Worm (Caenorhabditis elegans) whole organism, mixed stage, embryonic: ENCODE results near the gene decr-1.3.

ENCODE experiments used
- ces-1 ChIP-seq: fragments of 150-350 bp; optimal IDR thresholded peaks from 2 replicates; lab custom pipeline; 2014; ENCODE audit warnings: missing biosample characterization, missing genetic modification reagents, missing genetic modification characterization
- cnd-1 ChIP-seq: fragments of 200-800 bp; sonication (Bioruptor generic); optimal IDR thresholded peaks from 2 replicates; lab custom pipeline; 2018; ENCODE audit warnings: mild to moderate bottlenecking, missing genetic modification characterization, missing compliant biosample characterization
- elt-3 ChIP-seq: fragments of 150-350 bp; optimal IDR thresholded peaks from 2 replicates; lab custom pipeline; 2014; ENCODE audit warnings: missing biosample characterization, missing genetic modification characterization
- lin-32 ChIP-seq: fragments of 200-800 bp; sonication (Bioruptor generic); optimal IDR thresholded peaks from 2 replicates; lab custom pipeline; 2018; ENCODE audit warnings: mild to moderate bottlenecking, missing genetic modification characterization, missing compliant biosample characterization
- lsy-2 ChIP-seq: fragments of 150-350 bp; optimal IDR thresholded peaks from 2 replicates; lab custom pipeline; 2014; ENCODE audit warnings: missing biosample characterization, missing genetic modification characterization
- mab-5 ChIP-seq: fragments of 150-350 bp; optimal IDR thresholded peaks from 2 replicates; lab custom pipeline; 2014; ENCODE audit warnings: missing biosample characterization, missing genetic modification characterization
- nhr-237 ChIP-seq: fragments of 150-350 bp; optimal IDR thresholded peaks from 2 replicates; lab custom pipeline; 2014; ENCODE audit warnings: missing biosample characterization, missing genetic modification characterization
- nhr-76 ChIP-seq: sonication (generic microtip); optimal IDR thresholded peaks from 2 replicates; lab custom pipeline; 2017; ENCODE audit warnings: missing biosample characterization, missing genetic modification characterization
- sem-2 ChIP-seq: fragments of 200-800 bp; sonication (Bioruptor generic); optimal IDR thresholded peaks from 2 replicates; lab custom pipeline; 2018; ENCODE audit warnings: mild to moderate bottlenecking, missing genetic modification characterization, missing compliant biosample characterization
- snpc-4 ChIP-seq: fragments of 150-350 bp; optimal IDR thresholded peaks from 2 replicates; lab custom pipeline; 2014; ENCODE audit warnings: missing biosample characterization, missing genetic modification characterization
- sptf-1 ChIP-seq: sonication (generic microtip); optimal IDR thresholded peaks from 2 replicates; lab custom pipeline; 2017; ENCODE audit warnings: mild to moderate bottlenecking, missing genetic modification characterization, moderate library complexity, missing compliant biosample characterization
- unc-120 ChIP-seq: sonication (generic microtip); optimal IDR thresholded peaks from 2 replicates; lab custom pipeline; 2017; ENCODE audit warnings: missing genetic modification characterization, missing compliant biosample characterization; ENCODE audit not compliant: poor library complexity, severe bottlenecking
- unc-39 ChIP-seq: fragments of 150-350 bp; optimal IDR thresholded peaks from 2 replicates; lab custom pipeline; 2014; ENCODE audit warnings: missing biosample characterization, missing genetic modification characterization
- unc-62 ChIP-seq: fragments of 150-350 bp; optimal IDR thresholded peaks from 2 replicates; lab custom pipeline; 2014; ENCODE audit warnings: missing biosample characterization, missing genetic modification reagents, missing genetic modification characterization

DNA sequence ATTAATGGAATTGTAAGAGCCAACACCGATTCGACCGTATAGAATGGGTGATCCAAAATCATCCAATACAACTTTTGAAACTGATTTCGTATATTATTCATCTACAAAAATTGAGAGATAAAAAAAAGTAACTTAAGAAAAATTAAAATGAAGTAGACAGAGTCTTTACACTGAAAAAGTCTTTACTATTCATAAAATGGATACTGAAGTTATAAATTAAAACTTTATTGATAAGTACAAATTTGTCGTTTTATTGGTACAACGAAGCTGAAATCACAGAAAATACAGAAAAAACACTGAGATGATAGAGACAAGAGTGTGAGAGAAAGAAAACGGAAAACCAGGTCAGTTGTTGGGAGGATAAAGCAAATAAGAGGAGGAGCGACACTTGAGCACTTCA lies 41.0 kb upstream of the decr-1.3 start, which contains the start of gene M110.10:
- TF ChIP-seq snpc-4 (tag; lab: Kevin White, UChicago) (no peak), unc-39 (tag; lab: Kevin White, UChicago) (no peak), cnd-1 (tag; lab: Kevin White, UChicago) (no peak), lsy-2 (tag; lab: Kevin White, UChicago) (no peak), sptf-1 (tag; lab: Kevin White, UChicago) (no peak), unc-62 (no peak), nhr-76 (no peak), sem-2 (GFP tag; lab: Kevin White, UChicago) (no peak), mab-5 (tag; lab: Kevin White, UChicago) (no peak), elt-3 (tag; lab: Kevin White, UChicago) (no peak), nhr-237 (tag; lab: Kevin White, UChicago) (no peak), unc-120 (no peak), lin-32 (GFP tag; lab: Kevin White, UChicago) (no peak), ces-1 (no peak)
